Worm (Caenorhabditis elegans) whole organism, L4 larva: Measurements from ENCODE around the gene T08G2.2.
"Not testable (repeated sequence)": the region's sequence is repeated elsewhere in the genome, so short reads cannot be mapped to it uniquely, and the experiment has no call there.

ENCODE experiments used
- D1046.2 ChIP-seq: fragments of 200-800 bp; sonication (Bioruptor generic); IDR thresholded peaks from 2 replicates; pipeline ENCODE4 v1.3.6; 2022; ENCODE audit warnings: missing genetic modification characterization, missing compliant biosample characterization
- aha-1 ChIP-seq: fragments of 150-350 bp; peaks from one replicate; lab custom pipeline; 2014; ENCODE audit warnings: missing biosample characterization, missing genetic modification characterization
- daf-12 ChIP-seq: fragments of 150-350 bp; optimal IDR thresholded peaks from 2 replicates; lab custom pipeline; 2014; ENCODE audit warnings: missing biosample characterization, missing genetic modification reagents, missing genetic modification characterization
- daf-16 ChIP-seq, 3 experiments: sonication (generic microtip); optimal IDR thresholded peaks; 2 replicates each; lab custom pipeline; 2016 to 2017; ENCODE audit warnings: missing genetic modification characterization in 3 of 3, missing genetic modification reagents in 3 of 3, mild to moderate bottlenecking in 2 of 3, missing compliant biosample characterization in 2 of 3, missing biosample characterization in 1 of 3, moderate library complexity in 1 of 3
- dmd-6 ChIP-seq: fragments of 200-800 bp; sonication (Bioruptor generic); IDR thresholded peaks from 2 replicates; pipeline ENCODE4 v1.3.6; 2022; ENCODE audit warnings: missing genetic modification reagents, missing genetic modification characterization, missing compliant biosample characterization
- dve-1 ChIP-seq: sonication (generic microtip); optimal IDR thresholded peaks from 2 replicates; lab custom pipeline; 2017; ENCODE audit warnings: antibody characterized with exemption, mild to moderate bottlenecking, missing genetic modification characterization, missing compliant biosample characterization; ENCODE audit not compliant: insufficient read depth
- gei-8 ChIP-seq: fragments of 200-800 bp; sonication (Bioruptor generic); optimal IDR thresholded peaks from 2 replicates; lab custom pipeline; 2018; ENCODE audit warnings: mild to moderate bottlenecking, missing genetic modification characterization, missing compliant biosample characterization
- hlh-11 ChIP-seq: fragments of 200-800 bp; sonication (Bioruptor generic); optimal IDR thresholded peaks from 2 replicates; lab custom pipeline; 2018; ENCODE audit warnings: mild to moderate bottlenecking, missing genetic modification characterization, missing compliant biosample characterization
- lin-15B ChIP-seq: fragments of 150-350 bp; sonication (generic microtip); optimal IDR thresholded peaks from 3 replicates; lab custom pipeline; 2014; ENCODE audit warnings: missing biosample characterization, missing genetic modification characterization
- lin-38 ChIP-seq: fragments of 200-800 bp; sonication (Bioruptor generic); IDR thresholded peaks from 2 replicates; pipeline ENCODE4 v1.3.6; 2022; ENCODE audit warnings: missing genetic modification reagents, missing genetic modification characterization, missing compliant biosample characterization
- madf-9 ChIP-seq: fragments of 200-800 bp; sonication (Bioruptor generic); conservative IDR thresholded peaks from 2 replicates; pipeline ENCODE4 v1.3.6; 2022; ENCODE audit warnings: missing genetic modification reagents, missing genetic modification characterization, missing compliant biosample characterization
- mdl-1 ChIP-seq, 2 experiments: fragments of 150-350 bp in 1 of 2; sonication (generic microtip) in 1 of 2; optimal IDR thresholded peaks; 2 replicates each; lab custom pipeline; 2014 to 2017; ENCODE audit warnings: missing biosample characterization in 2 of 2, missing genetic modification characterization in 2 of 2
- nhr-102 ChIP-seq: sonication (generic microtip); optimal IDR thresholded peaks from 2 replicates; lab custom pipeline; 2016; ENCODE audit warnings: mild to moderate bottlenecking, missing genetic modification characterization, moderate library complexity, missing compliant biosample characterization
- nhr-25 ChIP-seq: sonication (generic microtip); optimal IDR thresholded peaks from 2 replicates; lab custom pipeline; 2017; ENCODE audit warnings: missing genetic modification characterization, mild to moderate bottlenecking, missing compliant biosample characterization, antibody characterized with exemption, moderate library complexity, borderline replicate concordance; ENCODE audit not compliant: insufficient read depth
- nhr-28 ChIP-seq: fragments of 150-350 bp; optimal IDR thresholded peaks from 2 replicates; lab custom pipeline; 2014; ENCODE audit warnings: missing biosample characterization, missing genetic modification characterization
- nhr-48 ChIP-seq: sonication (generic microtip); optimal IDR thresholded peaks from 2 replicates; lab custom pipeline; 2016; ENCODE audit warnings: mild to moderate bottlenecking, missing genetic modification characterization, missing compliant biosample characterization
- pha-4 ChIP-seq, 2 experiments: fragments of 150-350 bp in 1 of 2; fragments of 200-800 bp in 1 of 2; sonication (Bioruptor generic) in 1 of 2; IDR thresholded peaks in 1 of 2; optimal IDR thresholded peaks in 1 of 2; 2 replicates each; pipeline versions ENCODE4 v1.3.6 to Lab custom; 2014 to 2022; ENCODE audit warnings: missing genetic modification characterization in 2 of 2, missing genetic modification reagents in 2 of 2, missing biosample characterization in 1 of 2, missing compliant biosample characterization in 1 of 2
- pqm-1 ChIP-seq: sonication (generic microtip); optimal IDR thresholded peaks from 2 replicates; lab custom pipeline; 2017; ENCODE audit warnings: missing biosample characterization, missing genetic modification characterization
- rbr-2 ChIP-seq: sonication (generic microtip); optimal IDR thresholded peaks from 2 replicates; lab custom pipeline; 2016; ENCODE audit warnings: missing genotype, missing genetic modification characterization, missing compliant biosample characterization
- skn-1 ChIP-seq: fragments of 150-350 bp; optimal IDR thresholded peaks from 2 replicates; lab custom pipeline; 2014; ENCODE audit warnings: missing biosample characterization, missing genetic modification characterization
- tra-1 ChIP-seq: fragments of 200-800 bp; sonication (Bioruptor generic); IDR thresholded peaks from 2 replicates; pipeline ENCODE4 v1.3.6; 2022; ENCODE audit warnings: missing genetic modification reagents, missing genetic modification characterization, missing compliant biosample characterization
- unc-62 ChIP-seq, 3 experiments: fragments of 150-350 bp in 1 of 3; sonication (generic microtip); optimal IDR thresholded peaks in 2 of 3; peaks in 1 of 3; 1 replicate in 1 of 3; 2 replicates in 2 of 3; lab custom pipeline; 2014 to 2017; ENCODE audit warnings: missing biosample characterization in 3 of 3, missing genetic modification characterization in 3 of 3, missing genetic modification reagents in 3 of 3, missing genotype in 1 of 3
- zip-11 ChIP-seq: fragments of 200-800 bp; sonication (Bioruptor generic); IDR thresholded peaks from 2 replicates; pipeline ENCODE4 v1.3.6; 2022; ENCODE audit warnings: missing genetic modification characterization, missing compliant biosample characterization

Gene T08G2.2

DNA sequence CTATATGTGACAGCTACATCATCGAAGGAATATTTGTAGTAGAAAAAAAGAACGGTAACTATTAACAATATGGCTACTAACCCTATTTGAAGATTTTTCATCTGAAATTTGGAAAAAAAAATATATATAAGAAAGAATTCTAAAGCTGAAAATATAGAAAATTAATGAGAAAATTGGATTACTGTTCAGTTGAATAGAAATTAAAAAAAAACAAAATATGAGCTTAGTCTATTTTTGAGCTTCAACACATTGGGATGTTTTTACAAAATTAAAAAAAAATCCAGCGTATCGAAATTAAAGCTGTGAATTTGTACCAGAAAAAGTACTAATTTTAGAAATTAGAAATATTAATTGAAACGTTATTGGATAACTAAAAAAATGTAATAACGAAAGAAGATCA lies at the start of gene T08G2.2:
Gene T08G2.2 (minus strand): TSS at position 101 of the 400 bp plus-strand sequence.
- TF ChIP-seq aha-1 (tag; lab: Kevin White, UChicago) (peak; percentile 83), zip-11 (GFP tag; lab: Robert Waterston, UW) (no peak)

DNA sequence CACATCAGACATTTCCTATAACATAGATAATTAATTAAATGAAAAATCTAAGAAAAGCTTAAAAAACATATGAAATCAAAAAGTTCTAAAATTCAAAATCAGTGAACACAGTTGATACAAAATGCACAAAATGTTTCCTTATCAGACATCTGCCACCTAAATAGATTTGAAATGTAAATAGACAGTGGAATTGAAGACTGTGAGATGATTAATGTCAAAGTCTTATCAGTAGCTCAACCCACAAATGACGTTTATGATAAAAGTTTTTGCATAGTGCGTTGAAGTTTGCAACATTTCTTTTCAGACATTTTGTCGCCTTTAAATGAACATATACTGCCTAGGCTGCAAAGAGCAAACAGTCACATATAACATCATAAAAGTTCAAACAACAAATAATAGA lies 47.6 kb upstream of the T08G2.2 start, which contains the start of gene Y40C7B.4:
Gene Y40C7B.4 (minus strand): TSS at position 19 of the 400 bp plus-strand sequence.
- TF ChIP-seq pha-4 (GFP tag; IDR thresholded peaks at IDR 0.05; lab: Robert Waterston, UW): peak; percentile 42; the same call in 1 of the 2 replicates
- TF ChIP-seq pha-4 (tag; optimal IDR thresholded peaks at IDR 0.05; lab: Kevin White, UChicago): no peak
- TF ChIP-seq madf-9 (GFP tag; lab: Robert Waterston, UW): no peak
- TF ChIP-seq unc-62 (GFP tag; optimal IDR thresholded peaks at IDR 0.05 in 1 of 2; lab: Kevin White, UChicago): peak in 1 of 2 experiments; percentile 23
- TF ChIP-seq unc-62 (tag; optimal IDR thresholded peaks at IDR 0.05; lab: Kevin White, UChicago): no peak
- peak; percentile 86 for TF ChIP-seq pqm-1 (tag; lab: Kevin White, UChicago)
- TF ChIP-seq nhr-48: peak; percentile 46
- no peak for TF ChIP-seq mdl-1 (tag; optimal IDR thresholded peaks at IDR 0.05; lab: Kevin White, UChicago)
- peak in 1 of 2 experiments; percentile 15 for TF ChIP-seq daf-16 (GFP tag; optimal IDR thresholded peaks at IDR 0.05; lab: Kevin White, UChicago)
- peak; percentile 86 for TF ChIP-seq daf-16 (tag; optimal IDR thresholded peaks at IDR 0.05; lab: Kevin White, UChicago)
- peak; percentile 74 for TF ChIP-seq hlh-11 (tag; lab: Kevin White, UChicago)
- peak; percentile 74 for TF ChIP-seq dve-1 (tag; lab: Kevin White, UChicago)
- TF ChIP-seq nhr-28 (tag; lab: Kevin White, UChicago): peak; percentile 83

ce11 chrX:17255750-17256149 lies 46.6 kb upstream of the T08G2.2 start:
- TF ChIP-seq hlh-11 (tag; lab: Kevin White, UChicago): peak; percentile 41
- TF ChIP-seq tra-1 (GFP tag; lab: Robert Waterston, UW): 0 out of 2 replicates have a peak, but pooled peaks have one; percentile 66
- peak; percentile 74 for TF ChIP-seq dmd-6 (GFP tag; lab: Robert Waterston, UW)
- TF ChIP-seq daf-16 (GFP tag; optimal IDR thresholded peaks at IDR 0.05; lab: Kevin White, UChicago): peak in 1 of 2 experiments; percentile 19
- peak; percentile 40 for TF ChIP-seq daf-16 (tag; optimal IDR thresholded peaks at IDR 0.05; lab: Kevin White, UChicago)
- TF ChIP-seq nhr-48: peak; percentile 56
- peak; percentile 86 for TF ChIP-seq dve-1 (tag; lab: Kevin White, UChicago)
- peak; percentile 60 for TF ChIP-seq nhr-102 (tag; lab: Kevin White, UChicago)
- peak; percentile 57 for TF ChIP-seq pha-4 (GFP tag; IDR thresholded peaks at IDR 0.05; lab: Robert Waterston, UW)
- not testable (repeated sequence) for TF ChIP-seq pha-4 (tag; optimal IDR thresholded peaks at IDR 0.05; lab: Kevin White, UChicago)

ce11 chrX:17247260-17247659 lies 38.1 kb upstream of the T08G2.2 start:
- TF ChIP-seq nhr-28 (tag; lab: Kevin White, UChicago) (no peak), D1046.2 (GFP tag; lab: Robert Waterston, UW) (no peak), nhr-48 (no peak), nhr-25 (no peak), daf-12 (tag; lab: Kevin White, UChicago) (no peak), lin-15B (no peak), aha-1 (tag; lab: Kevin White, UChicago) (peak; percentile 95), daf-16 (GFP tag; optimal IDR thresholded peaks at IDR 0.05; lab: Kevin White, UChicago) (no peak), daf-16 (tag; optimal IDR thresholded peaks at IDR 0.05; lab: Kevin White, UChicago) (peak; percentile 27)

- no peak for TF ChIP-seq skn-1
- no peak for TF ChIP-seq lin-38
- TF ChIP-seq gei-8: no peak
- TF ChIP-seq nhr-28 (tag; lab: Kevin White, UChicago): peak; percentile 39
Observed at ce11 chrX:17243053-17243452, 33.9 kb upstream of the T08G2.2 start, which contains the start of gene T25G12.13. Gene T25G12.13, plus strand, starts transcription at chrX:17243353.

ce11 chrX:17237439-17237838 lies 28.3 kb upstream of the T08G2.2 start, which contains the start of gene T25G12.11:
Gene T25G12.11, minus strand, starts transcription at chrX:17237539.
- TF ChIP-seq aha-1 (tag; lab: Kevin White, UChicago): peak; percentile 3
- TF ChIP-seq rbr-2 (tag; lab: Kevin White, UChicago): no peak
